Fruit fly (Drosophila melanogaster): ENCODE data around the gene cmpy.

Gene cmpy

DNA sequence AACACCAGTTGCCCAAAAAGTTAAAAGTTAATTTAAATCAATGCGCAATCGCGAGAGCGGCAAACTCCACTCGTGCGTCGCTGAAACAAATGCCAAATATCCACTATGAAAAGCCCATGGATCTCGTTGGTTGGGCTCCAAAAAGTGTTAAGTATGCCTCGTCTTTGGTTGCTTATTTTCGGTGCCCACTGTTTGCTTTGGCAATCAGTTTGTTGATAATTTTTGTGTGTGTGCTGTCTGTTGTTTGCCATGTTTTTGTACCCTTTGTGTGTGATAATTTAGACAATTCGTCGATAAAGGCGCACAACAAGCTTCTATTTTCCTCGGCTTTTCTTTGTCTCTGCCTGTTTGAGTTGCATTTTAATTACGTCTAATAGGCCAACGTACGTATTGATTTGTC, 55.0 kb downstream of the cmpy start (continued):
- TF ChIP-seq CG14050 (GFP tag; IDR thresholded peaks at IDR 0.05) (no peak), cad (GFP tag; optimal IDR thresholded peaks at IDR 0.05) (no peak), HHEX (GFP tag; optimal IDR thresholded peaks at IDR 0.05) (peak; percentile 23), CG13894 (tag; optimal IDR thresholded peaks at IDR 0.05) (no peak), gce (GFP tag; IDR thresholded peaks at IDR 0.05) (no peak), Blimp-1 (GFP tag; optimal IDR thresholded peaks at IDR 0.05) (no peak), CG17802 (tag; optimal IDR thresholded peaks at IDR 0.05) (no peak), stc (GFP tag; IDR thresholded peaks at IDR 0.05) (no peak), CG7786 (GFP tag; optimal IDR thresholded peaks at IDR 0.05) (no peak), inv (GFP tag; IDR thresholded peaks at IDR 0.05; ENCODE audit: partially characterized antibody) (no peak), fd3F (GFP tag; optimal IDR thresholded peaks at IDR 0.05) (no peak), Gug (GFP tag; IDR thresholded peaks at IDR 0.05) (no peak), ara (GFP tag; IDR thresholded peaks at IDR 0.05) (0 out of 2 replicates have a peak, but pooled peaks have one; percentile 24), CG4360 (GFP tag; IDR thresholded peaks at IDR 0.05) (no peak), CG10274 (GFP tag; optimal IDR thresholded peaks at IDR 0.05) (no peak), mld (GFP tag; IDR thresholded peaks at IDR 0.05; ENCODE audit: partially characterized antibody) (no peak), CG18262 (tag; optimal IDR thresholded peaks at IDR 0.05) (no peak), CG15514 (GFP tag; optimal IDR thresholded peaks at IDR 0.05) (no peak), CG15479 (GFP tag; optimal IDR thresholded peaks at IDR 0.05) (no peak), toy (GFP tag; IDR thresholded peaks at IDR 0.05) (no peak), Atf3 (GFP tag; optimal IDR thresholded peaks at IDR 0.05) (no peak), CG9437 (GFP tag; optimal IDR thresholded peaks at IDR 0.05) (no peak), crp (GFP tag; optimal IDR thresholded peaks at IDR 0.05) (no peak), CG14014 (GFP tag; IDR thresholded peaks at IDR 0.05) (peak; percentile 55; the same call in 1 of the 2 replicates), CG30403 (GFP tag; optimal IDR thresholded peaks at IDR 0.05) (no peak), CG15696 (tag; optimal IDR thresholded peaks at IDR 0.05) (peak; percentile 15), caup (GFP tag; optimal IDR thresholded peaks at IDR 0.05; ENCODE audit: severe bottlenecking) (peak; percentile 18), gro (GFP tag; optimal IDR thresholded peaks at IDR 0.05) (no peak), CG11696 (GFP tag; IDR thresholded peaks at IDR 0.05) (no peak), esg (GFP tag; conservative IDR thresholded peaks at IDR 0.05) (no peak), CG16863 (GFP tag; optimal IDR thresholded peaks at IDR 0.05) (no peak), CG7928 (GFP tag; optimal IDR thresholded peaks at IDR 0.05) (no peak), Dad (GFP tag; optimal IDR thresholded peaks at IDR 0.05) (no peak), emc (GFP tag; optimal IDR thresholded peaks at IDR 0.05) (no peak), CG10267 (tag; optimal IDR thresholded peaks at IDR 0.05) (no peak), CG6683 (GFP tag; optimal IDR thresholded peaks at IDR 0.05) (no peak), pnt (GFP tag; optimal IDR thresholded peaks at IDR 0.05) (no peak), Dll (GFP tag; IDR thresholded peaks at IDR 0.05; ENCODE audit: partially characterized antibody) (no peak), CG8290 (GFP tag; optimal IDR thresholded peaks at IDR 0.05) (no peak), CG8290 (tag; optimal IDR thresholded peaks at IDR 0.05) (no peak), HLHmδ (GFP tag; optimal IDR thresholded peaks at IDR 0.05) (no peak), sd (tag; optimal IDR thresholded peaks at IDR 0.05) (peak; percentile 2), Scr (GFP tag; IDR thresholded peaks at IDR 0.05; ENCODE audit: partially characterized antibody) (no peak), CG4820 (GFP tag; optimal IDR thresholded peaks at IDR 0.05) (no peak), CG8765 (GFP tag; IDR thresholded peaks at IDR 0.05) (no peak), gcm (GFP tag; optimal IDR thresholded peaks at IDR 0.05) (no peak), CG8359 (GFP tag; optimal IDR thresholded peaks at IDR 0.05; ENCODE audit: borderline replicate concordance) (peak; percentile 14), unpg (GFP tag; optimal IDR thresholded peaks at IDR 0.05) (peak; percentile 18), GATAe (GFP tag; conservative IDR thresholded peaks at IDR 0.05) (no peak), Xbp1 (GFP tag; optimal IDR thresholded peaks at IDR 0.05) (no peak), crc (GFP tag; optimal IDR thresholded peaks at IDR 0.05) (no peak)

Data from whole organism, embryonic.